Fruit fly (Drosophila melanogaster): ENCODE results near the gene CG6686.

Gene CG6686

dm6 chr2L:12010877-12011666 lies 23.2 kb upstream of the CG6686 start (continued):
- peak; percentile 91 for TF ChIP-seq CG15011 (GFP tag; optimal IDR thresholded peaks at IDR 0.05)
- peak; percentile 33 for TF ChIP-seq CHES-1-like (GFP tag; optimal IDR thresholded peaks at IDR 0.05)
- no peak for TF ChIP-seq slbo (GFP tag; IDR thresholded peaks at IDR 0.05)
- TF ChIP-seq rib (GFP tag; IDR thresholded peaks at IDR 0.05), result no peak
- no peak for TF ChIP-seq Aef1 (GFP tag; IDR thresholded peaks at IDR 0.05)
- no peak for TF ChIP-seq pfk (GFP tag; optimal IDR thresholded peaks at IDR 0.05)
- peak; percentile 68 for TF ChIP-seq CG17568 (GFP tag; optimal IDR thresholded peaks at IDR 0.05)
- peak; percentile 88 for TF ChIP-seq az2 (GFP tag; optimal IDR thresholded peaks at IDR 0.05)
- peak; percentile 59 for TF ChIP-seq sqz (GFP tag; optimal IDR thresholded peaks at IDR 0.05)
- peak; percentile 84 for TF ChIP-seq CG5180 (GFP tag; optimal IDR thresholded peaks at IDR 0.05)
- peak; percentile 83 for TF ChIP-seq D19A (tag; optimal IDR thresholded peaks at IDR 0.05)
- peak; percentile 92 for TF ChIP-seq CrebB (tag; optimal IDR thresholded peaks at IDR 0.05)
- no peak for TF ChIP-seq tna (GFP tag; IDR thresholded peaks at IDR 0.05; ENCODE audit: partially characterized antibody)
- peak; percentile 80 for TF ChIP-seq trem (tag; optimal IDR thresholded peaks at IDR 0.05)
- peak; percentile 82 to 91 for TF ChIP-seq dpn (GFP tag; optimal IDR thresholded peaks at IDR 0.05)
- peak; percentile 36 for TF ChIP-seq fd102C (GFP tag; optimal IDR thresholded peaks at IDR 0.05)
- peak; percentile 30 for TF ChIP-seq kah (GFP tag; optimal IDR thresholded peaks at IDR 0.05)
- TF ChIP-seq Dref (GFP tag; IDR thresholded peaks at IDR 0.05), result no peak
- peak; percentile 85 for TF ChIP-seq CG12155 (GFP tag; optimal IDR thresholded peaks at IDR 0.05)
- TF ChIP-seq knrl (GFP tag; IDR thresholded peaks at IDR 0.05; ENCODE audit: partially characterized antibody), result no peak
- no peak for TF ChIP-seq bbx (GFP tag; IDR thresholded peaks at IDR 0.05; ENCODE audit: partially characterized antibody)
- TF ChIP-seq CG12104 (GFP tag; optimal IDR thresholded peaks at IDR 0.05), result peak; percentile 68
- TF ChIP-seq Hr3 (GFP tag; optimal IDR thresholded peaks at IDR 0.05), result peak; percentile 88
- peak; percentile 93 for TF ChIP-seq lilli (GFP tag; optimal IDR thresholded peaks at IDR 0.05)
- TF ChIP-seq CG12942 (GFP tag; optimal IDR thresholded peaks at IDR 0.05), result peak; percentile 86
- TF ChIP-seq NfI (GFP tag; optimal IDR thresholded peaks at IDR 0.05), result peak; percentile 95
- no peak for TF ChIP-seq fru (optimal IDR thresholded peaks at IDR 0.05)
- peak; percentile 87 for TF ChIP-seq CG6765 (GFP tag; optimal IDR thresholded peaks at IDR 0.05)
- TF ChIP-seq repo (GFP tag; optimal IDR thresholded peaks at IDR 0.05), result peak; percentile 4
- TF ChIP-seq CG4360 (GFP tag; IDR thresholded peaks at IDR 0.05), result no peak
- TF ChIP-seq CG3838 (GFP tag; optimal IDR thresholded peaks at IDR 0.05), result peak; percentile 17
- peak; percentile 78 for TF ChIP-seq Nf-YC (tag; optimal IDR thresholded peaks at IDR 0.05)
- peak; percentile 88 for TF ChIP-seq CG13894 (tag; optimal IDR thresholded peaks at IDR 0.05)
- no peak for TF ChIP-seq CG17912 (GFP tag; optimal IDR thresholded peaks at IDR 0.05)
- TF ChIP-seq Poxn (GFP tag; IDR thresholded peaks at IDR 0.05), result no peak
- no peak for TF ChIP-seq dati (GFP tag; IDR thresholded peaks at IDR 0.05)
- no peak for TF ChIP-seq ato (GFP tag; IDR thresholded peaks at IDR 0.05; ENCODE audit: partially characterized antibody)
- peak; percentile 95 for TF ChIP-seq CG7556 (GFP tag; optimal IDR thresholded peaks at IDR 0.05)
- TF ChIP-seq ATbp (GFP tag; optimal IDR thresholded peaks at IDR 0.05), result peak; percentile 89
- TF ChIP-seq CG4424 (GFP tag; optimal IDR thresholded peaks at IDR 0.05), result peak; percentile 89
- no peak for TF ChIP-seq tgo (GFP tag; IDR thresholded peaks at IDR 0.05)
- peak; percentile 92 for TF ChIP-seq zen (tag; optimal IDR thresholded peaks at IDR 0.05)
- TF ChIP-seq ap (GFP tag; IDR thresholded peaks at IDR 0.05), result no peak
- peak; percentile 28 for TF ChIP-seq CG7271 (tag; optimal IDR thresholded peaks at IDR 0.05)
- peak; percentile 38 for TF ChIP-seq Antp (GFP tag; optimal IDR thresholded peaks at IDR 0.05)
- peak; percentile 92 for TF ChIP-seq CG9727 (GFP tag; optimal IDR thresholded peaks at IDR 0.05)
- TF ChIP-seq gcm (GFP tag; optimal IDR thresholded peaks at IDR 0.05), result peak; percentile 87
- no peak for TF ChIP-seq ara (GFP tag; IDR thresholded peaks at IDR 0.05)
- peak; percentile 93 for TF ChIP-seq CG2712 (tag; optimal IDR thresholded peaks at IDR 0.05)

All from whole organism, embryonic.